Worm (Caenorhabditis elegans): ENCODE measurements around the gene imp-2.
A peak's percentile ranks its signal among the peaks of the same experiment; 100 is the strongest.

imp-2 gene

ce11 chrIV:11067003-11067402 is 51.7 kb downstream of the imp-2 start, which contains the start of gene ttr-17:
TSS of gene ttr-17 (minus strand) at chrIV:11067026.
- no peak for TF ChIP-seq madf-9 (GFP tag; conservative IDR thresholded peaks at IDR 0.05)
- peak in 1 of 2 experiments; percentile 83 for TF ChIP-seq daf-16 (GFP tag; optimal IDR thresholded peaks at IDR 0.05)
- TF ChIP-seq daf-16 (tag; optimal IDR thresholded peaks at IDR 0.05): no peak
- no peak for TF ChIP-seq lin-13 (GFP tag; optimal IDR thresholded peaks at IDR 0.05)
- no peak for TF ChIP-seq lin-1 (GFP tag; IDR thresholded peaks at IDR 0.05)
